Fruit fly (Drosophila melanogaster): ENCODE measurements around the gene mRpL12.

Gene mRpL12

DNA sequence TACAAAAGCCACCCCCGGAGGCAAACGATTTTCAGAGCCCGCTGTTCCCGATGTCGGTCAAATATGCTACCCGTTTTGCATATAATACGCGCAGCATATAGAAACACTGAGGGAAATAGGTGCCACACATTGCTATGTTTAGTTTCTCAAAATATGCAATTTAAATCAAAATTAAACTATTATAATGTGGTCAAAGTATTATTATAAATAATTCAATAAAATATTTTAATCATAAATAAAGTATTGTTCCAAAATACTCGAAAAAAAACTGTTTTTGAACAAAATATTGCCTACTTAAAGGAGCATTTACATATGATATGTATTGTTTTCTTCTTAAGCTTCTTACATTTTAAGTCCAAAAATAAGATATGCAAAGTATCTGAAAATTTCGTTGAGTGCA lies 5.6 kb upstream of the mRpL12 start:
- TF ChIP-seq gl (tag; optimal IDR thresholded peaks at IDR 0.05) (no peak), D1 (tag; optimal IDR thresholded peaks at IDR 0.05) (no peak), fd96Ca (GFP tag; IDR thresholded peaks at IDR 0.05) (no peak), rn (GFP tag; IDR thresholded peaks at IDR 0.05) (no peak), Pif1B (GFP tag; optimal IDR thresholded peaks at IDR 0.05) (no peak), CG17806 (tag; optimal IDR thresholded peaks at IDR 0.05) (no peak), CG34367 (tag; optimal IDR thresholded peaks at IDR 0.05) (no peak), CG8159 (tag; optimal IDR thresholded peaks at IDR 0.05) (no peak), CG4496 (GFP tag; IDR thresholded peaks at IDR 0.05) (no peak), CG9948 (tag; optimal IDR thresholded peaks at IDR 0.05) (no peak)

DNA sequence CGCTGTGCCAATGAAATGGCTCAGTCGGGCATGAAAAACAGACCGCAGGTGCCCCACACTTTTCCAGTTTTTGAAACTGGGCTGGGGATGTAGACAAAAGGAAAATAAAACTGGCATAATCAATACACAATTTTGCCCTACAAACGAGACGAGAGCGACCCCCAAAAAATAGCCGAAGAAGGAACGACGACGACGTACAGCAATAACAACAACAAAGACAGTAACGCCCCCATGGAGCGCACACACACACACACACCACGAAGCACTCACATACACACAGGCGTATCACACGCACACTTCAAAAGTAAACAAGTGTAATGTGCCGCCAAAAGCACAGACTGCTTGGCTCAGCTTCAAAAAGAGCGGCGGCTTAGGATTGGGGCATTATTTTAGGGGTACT lies 5.1 kb upstream of the mRpL12 start:
- TF ChIP-seq CG9948 (tag; optimal IDR thresholded peaks at IDR 0.05) (no peak), Snoo (tag; optimal IDR thresholded peaks at IDR 0.05) (no peak), CG10348 (GFP tag; IDR thresholded peaks at IDR 0.05) (no peak), fd96Ca (GFP tag; IDR thresholded peaks at IDR 0.05) (no peak), Ets98B (GFP tag; IDR thresholded peaks at IDR 0.05) (no peak), CG13204 (GFP tag; optimal IDR thresholded peaks at IDR 0.05) (no peak), CG4496 (GFP tag; IDR thresholded peaks at IDR 0.05) (no peak), EcR (GFP tag; optimal IDR thresholded peaks at IDR 0.05) (no peak), Pif1A (GFP tag; optimal IDR thresholded peaks at IDR 0.05) (no peak), Pif1B (GFP tag; optimal IDR thresholded peaks at IDR 0.05) (no peak), CG12605 (GFP tag; IDR thresholded peaks at IDR 0.05) (no peak), CG14655 (GFP tag; optimal IDR thresholded peaks at IDR 0.05) (no peak), CG15710 (tag; optimal IDR thresholded peaks at IDR 0.05) (no peak)

DNA sequence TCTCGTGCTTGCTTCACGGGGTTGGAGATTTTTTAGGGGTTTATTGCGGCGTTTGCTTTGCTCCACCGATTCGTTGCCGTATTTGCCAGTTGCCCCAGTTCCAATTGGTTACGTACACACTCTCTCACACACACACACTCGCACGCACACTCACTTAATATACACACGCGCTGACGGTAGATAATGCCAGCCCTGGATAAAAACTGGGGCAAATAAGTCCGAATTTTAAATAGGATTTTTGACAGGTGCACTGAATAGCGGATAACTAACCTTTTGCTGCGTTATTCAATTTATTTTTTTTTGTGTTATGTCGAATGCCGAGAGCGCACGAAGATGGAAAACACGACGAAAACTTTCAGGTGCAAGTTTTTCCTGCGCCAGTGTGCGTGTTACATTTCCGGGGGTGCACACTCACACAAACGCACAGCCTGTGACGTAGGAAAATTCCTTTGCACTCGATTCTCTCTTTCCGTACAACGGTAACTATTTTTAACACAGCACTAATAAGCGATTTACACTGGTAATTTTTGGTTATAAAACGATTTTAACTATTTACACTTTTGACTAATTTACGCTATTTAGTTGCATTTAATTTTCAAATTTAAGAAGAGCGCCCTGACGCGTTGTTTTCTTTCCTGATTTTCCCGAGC lies 3.9 kb upstream of the mRpL12 start:
- no peak; the same call in 2 of the 3 replicates for TF ChIP-seq CG4496 (GFP tag; IDR thresholded peaks at IDR 0.05)
- no peak for TF ChIP-seq CG14655 (GFP tag; optimal IDR thresholded peaks at IDR 0.05)
- no peak for TF ChIP-seq gl (tag; optimal IDR thresholded peaks at IDR 0.05)
- no peak for TF ChIP-seq CG10348 (GFP tag; IDR thresholded peaks at IDR 0.05)
- TF ChIP-seq Ets98B (GFP tag; IDR thresholded peaks at IDR 0.05): no peak
- TF ChIP-seq CG8301 (tag; optimal IDR thresholded peaks at IDR 0.05): no peak
- no peak for TF ChIP-seq EcR (GFP tag; optimal IDR thresholded peaks at IDR 0.05)

DNA sequence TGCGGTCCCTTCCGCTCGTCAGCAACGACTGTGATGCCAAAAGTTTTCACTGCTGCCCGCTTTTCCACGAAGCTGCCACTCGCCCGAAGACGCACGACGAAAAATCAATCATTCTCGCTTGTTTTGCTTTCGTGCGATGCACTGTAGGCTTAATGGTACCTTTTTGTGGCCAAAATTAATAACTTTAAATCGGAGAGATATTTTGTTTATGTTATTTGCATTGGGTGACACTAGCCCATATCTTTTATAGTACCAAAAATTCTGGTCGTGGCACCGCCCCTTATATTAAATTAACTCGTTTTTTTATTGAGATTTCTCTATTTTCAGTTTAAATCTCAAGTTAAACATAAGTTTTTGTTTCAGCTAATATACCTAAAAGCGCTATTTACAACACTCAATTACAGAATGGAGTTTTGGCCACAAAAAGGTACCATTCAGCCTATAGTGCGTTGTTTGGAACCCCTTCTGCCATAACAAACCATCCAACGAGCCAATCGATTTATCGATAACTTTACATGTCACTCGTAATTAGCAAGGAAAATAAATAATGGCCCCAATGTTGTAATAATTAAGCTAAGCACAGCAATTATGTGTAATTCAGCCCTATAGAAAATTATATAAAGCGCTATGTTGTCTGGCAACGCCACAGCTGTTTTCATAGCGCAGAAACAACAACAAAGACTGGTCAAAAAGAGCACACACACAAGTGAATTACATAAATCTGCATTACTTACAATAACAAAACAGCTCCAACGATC lies 3.2 kb upstream of the mRpL12 start:
- TF ChIP-seq fd96Ca (GFP tag; IDR thresholded peaks at IDR 0.05): peak; percentile 65
- peak; percentile 41 for TF ChIP-seq Snoo (tag; optimal IDR thresholded peaks at IDR 0.05)
- peak; percentile 53 for TF ChIP-seq CG17806 (tag; optimal IDR thresholded peaks at IDR 0.05)
- TF ChIP-seq CG10348 (GFP tag; IDR thresholded peaks at IDR 0.05): no peak
- TF ChIP-seq rn (GFP tag; IDR thresholded peaks at IDR 0.05): no peak
- TF ChIP-seq CG34367 (tag; optimal IDR thresholded peaks at IDR 0.05): peak; percentile 34
- TF ChIP-seq CG9948 (tag; optimal IDR thresholded peaks at IDR 0.05): peak; percentile 71
- peak; percentile 72 for TF ChIP-seq CG8159 (tag; optimal IDR thresholded peaks at IDR 0.05)
- no peak for TF ChIP-seq EcR (GFP tag; optimal IDR thresholded peaks at IDR 0.05)
- TF ChIP-seq CG8301 (tag; optimal IDR thresholded peaks at IDR 0.05): peak; percentile 83
- peak; percentile 38 for TF ChIP-seq CG15710 (tag; optimal IDR thresholded peaks at IDR 0.05)
- TF ChIP-seq gl (tag; optimal IDR thresholded peaks at IDR 0.05): peak; percentile 21
- peak; percentile 70 for TF ChIP-seq D1 (tag; optimal IDR thresholded peaks at IDR 0.05)
- no peak for TF ChIP-seq CG12605 (GFP tag; IDR thresholded peaks at IDR 0.05)
- peak; percentile 81 for TF ChIP-seq CG14655 (GFP tag; optimal IDR thresholded peaks at IDR 0.05)
- TF ChIP-seq Pif1B (GFP tag; optimal IDR thresholded peaks at IDR 0.05): peak; percentile 45
- peak; percentile 75 for TF ChIP-seq CG4496 (GFP tag; IDR thresholded peaks at IDR 0.05)
- peak; percentile 54 for TF ChIP-seq Pif1A (GFP tag; optimal IDR thresholded peaks at IDR 0.05)
- TF ChIP-seq Ets98B (GFP tag; IDR thresholded peaks at IDR 0.05): peak; percentile 40

DNA sequence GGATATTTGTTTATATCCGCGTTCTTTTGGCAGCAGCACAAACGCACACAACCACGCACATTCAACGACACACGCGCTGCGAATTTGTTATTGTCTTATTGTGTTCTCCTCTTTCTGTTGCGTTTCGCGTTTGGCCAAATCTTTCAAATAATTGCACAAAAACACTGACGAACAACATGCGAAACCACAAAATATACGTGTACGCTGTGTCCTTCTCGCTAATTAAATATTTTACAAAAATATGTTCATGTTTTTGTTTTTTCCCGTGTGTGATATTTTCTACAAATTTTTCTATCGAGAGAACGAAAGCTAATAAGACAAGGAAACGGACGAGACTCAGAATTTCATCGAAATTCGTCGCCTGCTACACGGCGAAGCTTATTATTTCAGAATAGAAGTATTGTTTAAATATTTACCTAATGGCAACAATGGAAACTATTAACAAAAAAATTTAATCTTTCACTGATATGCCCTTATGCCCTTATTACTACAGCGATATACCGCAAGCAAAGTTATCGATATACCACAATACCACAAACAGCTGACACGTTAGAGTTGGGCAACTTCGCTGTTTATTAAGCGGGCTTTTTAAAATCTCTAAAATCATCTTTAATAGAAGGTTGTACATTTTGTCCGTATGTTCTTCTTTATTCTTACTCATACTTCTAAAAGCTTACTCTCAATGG lies 2.5 kb upstream of the mRpL12 start, which contains the start of the genes CG43783 and orb2:
TSS of gene CG43783 (minus strand) at position 311 of the 686 bp plus-strand sequence.
TSS of gene orb2 (minus strand) at position 502 of the 686 bp plus-strand sequence.
- TF ChIP-seq CG8301 (tag; optimal IDR thresholded peaks at IDR 0.05): no peak
- TF ChIP-seq CG8159 (tag; optimal IDR thresholded peaks at IDR 0.05): no peak
- no peak for TF ChIP-seq CG32121 (GFP tag; IDR thresholded peaks at IDR 0.05)
- no peak for TF ChIP-seq Ets98B (GFP tag; IDR thresholded peaks at IDR 0.05)
- no peak for TF ChIP-seq D1 (tag; optimal IDR thresholded peaks at IDR 0.05)
- no peak for TF ChIP-seq gl (tag; optimal IDR thresholded peaks at IDR 0.05)
- TF ChIP-seq Pif1A (GFP tag; optimal IDR thresholded peaks at IDR 0.05): no peak
- no peak for TF ChIP-seq rn (GFP tag; IDR thresholded peaks at IDR 0.05)
- no peak for TF ChIP-seq CG10348 (GFP tag; IDR thresholded peaks at IDR 0.05)
- TF ChIP-seq fd96Ca (GFP tag; IDR thresholded peaks at IDR 0.05): no peak
- TF ChIP-seq CG13204 (GFP tag; optimal IDR thresholded peaks at IDR 0.05): no peak
- TF ChIP-seq CG9948 (tag; optimal IDR thresholded peaks at IDR 0.05): no peak
- TF ChIP-seq Pif1B (GFP tag; optimal IDR thresholded peaks at IDR 0.05): no peak
- TF ChIP-seq Snoo (tag; optimal IDR thresholded peaks at IDR 0.05): no peak
- TF ChIP-seq EcR (GFP tag; optimal IDR thresholded peaks at IDR 0.05): no peak
- TF ChIP-seq CG14655 (GFP tag; optimal IDR thresholded peaks at IDR 0.05): no peak
- no peak for TF ChIP-seq CG4496 (GFP tag; IDR thresholded peaks at IDR 0.05)
- no peak for TF ChIP-seq CG34367 (tag; optimal IDR thresholded peaks at IDR 0.05)
- no peak for TF ChIP-seq CG12605 (GFP tag; IDR thresholded peaks at IDR 0.05)
- no peak for TF ChIP-seq CG15710 (tag; optimal IDR thresholded peaks at IDR 0.05)

All from whole organism, pupa.